Worm (Caenorhabditis elegans) whole organism, early embryonic: Measurements from ENCODE around the gene dlc-1.

Experiments used
- B0310.2 ChIP-seq: sonication (generic microtip); optimal IDR thresholded peaks from 2 replicates; lab custom pipeline; 2016; ENCODE audit warnings: mild to moderate bottlenecking, missing genetic modification characterization, missing compliant biosample characterization
- F13C5.2 ChIP-seq: sonication (generic microtip); optimal IDR thresholded peaks from 2 replicates; lab custom pipeline; 2017; ENCODE audit warnings: mild to moderate bottlenecking, missing genetic modification characterization, inconsistent platforms, missing compliant biosample characterization
- aly-1 ChIP-seq: sonication (generic microtip); optimal IDR thresholded peaks from 2 replicates; lab custom pipeline; 2016; ENCODE audit warnings: missing genetic modification characterization, missing compliant biosample characterization
- ama-1 ChIP-seq: fragments of 150-350 bp; optimal IDR thresholded peaks from 2 replicates; lab custom pipeline; 2014
- ceh-13 ChIP-seq: fragments of 200-800 bp; sonication (Bioruptor generic); optimal IDR thresholded peaks from 2 replicates; lab custom pipeline; 2018; ENCODE audit warnings: mild to moderate bottlenecking, missing genetic modification characterization, missing compliant biosample characterization
- ceh-36 ChIP-seq: sonication (generic microtip); optimal IDR thresholded peaks from 2 replicates; lab custom pipeline; 2016; ENCODE audit warnings: missing genetic modification characterization, inconsistent platforms, missing compliant biosample characterization
- ets-7 ChIP-seq: sonication (generic microtip); optimal IDR thresholded peaks from 2 replicates; lab custom pipeline; 2016; ENCODE audit warnings: missing genotype, missing genetic modification characterization, missing compliant biosample characterization
- flt-1 ChIP-seq: fragments of 200-800 bp; sonication (Bioruptor generic); IDR thresholded peaks from 2 replicates; pipeline ENCODE4 v1.3.6; 2022; ENCODE audit warnings: missing genetic modification characterization, missing compliant biosample characterization
- hmbx-1 ChIP-seq: sonication (generic microtip); optimal IDR thresholded peaks from 2 replicates; lab custom pipeline; 2016; ENCODE audit warnings: mild to moderate bottlenecking, missing genetic modification characterization, missing compliant biosample characterization
- hmg-4 ChIP-seq: fragments of 200-800 bp; sonication (Bioruptor generic); optimal IDR thresholded peaks from 2 replicates; lab custom pipeline; 2018; ENCODE audit warnings: mild to moderate bottlenecking, missing genetic modification characterization, missing compliant biosample characterization
- hnd-1 ChIP-seq: sonication (generic microtip); optimal IDR thresholded peaks from 2 replicates; lab custom pipeline; 2016; ENCODE audit warnings: missing genetic modification characterization, missing compliant biosample characterization
- pes-1 ChIP-seq: fragments of 200-800 bp; sonication (Bioruptor generic); IDR thresholded peaks from 2 replicates; pipeline ENCODE4 v1.3.6; 2022; ENCODE audit warnings: missing genetic modification reagents, missing genetic modification characterization, missing compliant biosample characterization
- scrt-1 ChIP-seq: fragments of 200-800 bp; sonication (Bioruptor generic); IDR thresholded peaks from 2 replicates; pipeline ENCODE4 v1.3.6; 2022; ENCODE audit warnings: missing genetic modification characterization, missing compliant biosample characterization
- sea-1 ChIP-seq: fragments of 200-800 bp; sonication (Bioruptor generic); conservative IDR thresholded peaks from 2 replicates; pipeline ENCODE4 v1.3.6; 2022; ENCODE audit warnings: missing genetic modification characterization, missing compliant biosample characterization
- tbx-11 ChIP-seq: fragments of 200-800 bp; sonication (Bioruptor generic); IDR thresholded peaks from 2 replicates; pipeline ENCODE4 v1.3.6; 2022; ENCODE audit warnings: missing genetic modification characterization, missing compliant biosample characterization
- tbx-37 ChIP-seq: fragments of 200-800 bp; sonication (Bioruptor generic); conservative IDR thresholded peaks from 2 replicates; pipeline ENCODE4 v1.3.6; 2022; ENCODE audit warnings: missing genetic modification reagents, missing genetic modification characterization, missing compliant biosample characterization
- tra-4 ChIP-seq: sonication (generic microtip); optimal IDR thresholded peaks from 2 replicates; lab custom pipeline; 2017; ENCODE audit warnings: missing genetic modification characterization, missing compliant biosample characterization

dlc-1 gene

ce11 chrIII:6421973-6422511 lies 41.5 kb downstream of the dlc-1 start:
- TF ChIP-seq scrt-1 (GFP tag; lab: Robert Waterston, UW): no peak
- no peak for TF ChIP-seq flt-1 (GFP tag; lab: Robert Waterston, UW)
- TF ChIP-seq ceh-13 (GFP tag; lab: Kevin White, UChicago): no peak
- TF ChIP-seq ama-1 (lab: Kevin White, UChicago): no peak
- TF ChIP-seq pes-1 (GFP tag; lab: Robert Waterston, UW): no peak
- TF ChIP-seq hnd-1 (tag; lab: Kevin White, UChicago): no peak
- TF ChIP-seq sea-1 (GFP tag; lab: Robert Waterston, UW): no peak
- TF ChIP-seq tbx-37: no peak
- TF ChIP-seq hmbx-1 (tag; lab: Kevin White, UChicago): no peak
- TF ChIP-seq aly-1 (tag; lab: Kevin White, UChicago): no peak
- TF ChIP-seq tra-4 (tag; lab: Kevin White, UChicago): no peak
- TF ChIP-seq ceh-36 (tag; lab: Kevin White, UChicago): no peak

- TF ChIP-seq tra-4 (tag; lab: Kevin White, UChicago) (no peak), F13C5.2 (tag; lab: Kevin White, UChicago) (no peak), pes-1 (GFP tag; lab: Robert Waterston, UW) (no peak), aly-1 (tag; lab: Kevin White, UChicago) (no peak), ceh-36 (tag; lab: Kevin White, UChicago) (no peak), B0310.2 (no peak)
Observed at ce11 chrIII:6421473-6421872, 42.1 kb downstream of the dlc-1 start.

- TF ChIP-seq tbx-11 (GFP tag; lab: Robert Waterston, UW): no peak
- TF ChIP-seq B0310.2: no peak
- no peak for TF ChIP-seq ceh-36 (tag; lab: Kevin White, UChicago)
- TF ChIP-seq ets-7 (tag; lab: Kevin White, UChicago): no peak
- no peak for TF ChIP-seq hmg-4 (GFP tag; lab: Kevin White, UChicago)
- no peak for TF ChIP-seq sea-1 (GFP tag; lab: Robert Waterston, UW)
- no peak for TF ChIP-seq aly-1 (tag; lab: Kevin White, UChicago)
- no peak for TF ChIP-seq ama-1 (lab: Kevin White, UChicago)
- TF ChIP-seq tbx-37: no peak
- TF ChIP-seq F13C5.2 (tag; lab: Kevin White, UChicago): no peak
- TF ChIP-seq scrt-1 (GFP tag; lab: Robert Waterston, UW): no peak
- TF ChIP-seq ceh-13 (GFP tag; lab: Kevin White, UChicago): no peak
- TF ChIP-seq flt-1 (GFP tag; lab: Robert Waterston, UW): no peak
Observed at ce11 chrIII:6420995-6421404, 42.6 kb downstream of the dlc-1 start.

- TF ChIP-seq hnd-1 (tag; lab: Kevin White, UChicago) (no peak), pes-1 (GFP tag; lab: Robert Waterston, UW) (no peak), aly-1 (tag; lab: Kevin White, UChicago) (no peak), tra-4 (tag; lab: Kevin White, UChicago) (no peak), ceh-13 (GFP tag; lab: Kevin White, UChicago) (no peak), sea-1 (GFP tag; lab: Robert Waterston, UW) (no peak), F13C5.2 (tag; lab: Kevin White, UChicago) (no peak), hmbx-1 (tag; lab: Kevin White, UChicago) (no peak), ama-1 (lab: Kevin White, UChicago) (no peak), flt-1 (GFP tag; lab: Robert Waterston, UW) (no peak)
Observed at ce11 chrIII:6420201-6420600, 43.4 kb downstream of the dlc-1 start.

ce11 chrIII:6419409-6419944 lies 44.1 kb downstream of the dlc-1 start, which contains the start of gene atgl-1:
Gene atgl-1 (minus strand): TSS chrIII:6419459.
- TF ChIP-seq aly-1 (tag; lab: Kevin White, UChicago): no peak
- TF ChIP-seq ets-7 (tag; lab: Kevin White, UChicago): no peak
- TF ChIP-seq sea-1 (GFP tag; lab: Robert Waterston, UW): no peak

- no peak for TF ChIP-seq tbx-37
- TF ChIP-seq tbx-11 (GFP tag; lab: Robert Waterston, UW): no peak
- TF ChIP-seq tra-4 (tag; lab: Kevin White, UChicago): no peak
- no peak for TF ChIP-seq pes-1 (GFP tag; lab: Robert Waterston, UW)
- TF ChIP-seq aly-1 (tag; lab: Kevin White, UChicago): no peak
- no peak for TF ChIP-seq hmbx-1 (tag; lab: Kevin White, UChicago)
- no peak for TF ChIP-seq scrt-1 (GFP tag; lab: Robert Waterston, UW)
- no peak for TF ChIP-seq hnd-1 (tag; lab: Kevin White, UChicago)
- TF ChIP-seq flt-1 (GFP tag; lab: Robert Waterston, UW): no peak
Observed at ce11 chrIII:6418254-6418653, 45.3 kb downstream of the dlc-1 start.

- TF ChIP-seq ceh-36 (tag; lab: Kevin White, UChicago) (no peak), B0310.2 (no peak), F13C5.2 (tag; lab: Kevin White, UChicago) (no peak), scrt-1 (GFP tag; lab: Robert Waterston, UW) (no peak), pes-1 (GFP tag; lab: Robert Waterston, UW) (no peak), sea-1 (GFP tag; lab: Robert Waterston, UW) (no peak), flt-1 (GFP tag; lab: Robert Waterston, UW) (no peak), hmbx-1 (tag; lab: Kevin White, UChicago) (no peak), aly-1 (tag; lab: Kevin White, UChicago) (no peak)
Observed at ce11 chrIII:6415306-6415973, 48.1 kb downstream of the dlc-1 start, which contains the start of gene nas-4. Gene nas-4 (minus strand): TSS chrIII:6415656.
